Worm (Caenorhabditis elegans): ENCODE results near the gene T01B7.13.

ce11 chrII:8730960-8731693, 15.9 kb downstream of the T01B7.13 start:
- TF ChIP-seq nhr-77 (tag; optimal IDR thresholded peaks at IDR 0.05) (no peak), nhr-11 (tag; optimal IDR thresholded peaks at IDR 0.05) (no peak), peb-1 (tag; optimal IDR thresholded peaks at IDR 0.05) (no peak)
